Worm (Caenorhabditis elegans): ENCODE measurements around the gene srx-80.
A peak's percentile ranks its signal among the peaks of the same experiment; 100 is the strongest.

The srx-80 gene

DNA sequence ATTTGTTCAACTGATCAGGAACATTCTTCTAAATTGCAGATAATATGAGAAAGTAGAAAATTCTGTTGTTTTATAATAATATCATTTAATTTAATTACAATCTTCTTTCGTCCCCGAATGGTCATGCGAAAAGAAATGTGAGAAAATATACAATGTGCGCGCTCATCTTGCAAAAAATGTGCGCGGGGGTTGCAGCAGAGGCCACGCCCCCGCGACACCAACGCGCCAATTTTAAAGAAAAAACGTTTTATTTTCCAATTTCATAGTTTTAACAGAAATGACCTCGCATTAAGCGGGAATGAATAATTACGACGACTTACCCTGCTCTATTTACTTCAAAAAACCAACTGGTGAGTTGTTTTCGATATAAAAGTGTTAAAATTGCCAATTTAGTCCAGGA, 17.0 kb downstream of the srx-80 start, which contains the start of gene sas-5:
Gene sas-5, plus strand, starts transcription at position 257 of the 400 bp plus-strand sequence.
- TF ChIP-seq ZK337.2 (GFP tag; IDR thresholded peaks at IDR 0.05), result no peak
- no peak for TF ChIP-seq fos-1 (tag; optimal IDR thresholded peaks at IDR 0.05)
- TF ChIP-seq madf-5 (GFP tag; IDR thresholded peaks at IDR 0.05), result no peak
- no peak for TF ChIP-seq aly-2 (tag; optimal IDR thresholded peaks at IDR 0.05)
- TF ChIP-seq D1046.2 (GFP tag; IDR thresholded peaks at IDR 0.05), result no peak
- TF ChIP-seq lin-29 (GFP tag; IDR thresholded peaks at IDR 0.05), result no peak
- no peak for TF ChIP-seq cey-2 (tag; optimal IDR thresholded peaks at IDR 0.05; ENCODE audit: borderline replicate concordance, insufficient read depth)
- TF ChIP-seq nhr-102 (tag; optimal IDR thresholded peaks at IDR 0.05), result peak; percentile 52
- peak; percentile 46 for TF ChIP-seq nhr-6 (tag; optimal IDR thresholded peaks at IDR 0.05)
- no peak for TF ChIP-seq lin-1 (GFP tag; IDR thresholded peaks at IDR 0.05)
- TF ChIP-seq mep-1 (tag; optimal IDR thresholded peaks at IDR 0.05), result peak; percentile 74
- no peak; the same call in 1 of the 2 replicates for TF ChIP-seq ceh-20 (GFP tag; IDR thresholded peaks at IDR 0.05)
- TF ChIP-seq mxl-2 (GFP tag; conservative IDR thresholded peaks at IDR 0.05), result no peak
- TF ChIP-seq dmd-6 (GFP tag; IDR thresholded peaks at IDR 0.05), result peak; percentile 54; the same call in 1 of the 2 replicates
- no peak for TF ChIP-seq jun-1 (tag; optimal IDR thresholded peaks at IDR 0.05)
- no peak for TF ChIP-seq lir-3 (tag; optimal IDR thresholded peaks at IDR 0.05)
- no peak for TF ChIP-seq sdz-12 (GFP tag; optimal IDR thresholded peaks at IDR 0.05)
- no peak for TF ChIP-seq pqm-1 (tag; optimal IDR thresholded peaks at IDR 0.05)
- TF ChIP-seq Y75B8A.6 (GFP tag; IDR thresholded peaks at IDR 0.05), result no peak
- peak; percentile 37; the same call in 1 of the 2 replicates for TF ChIP-seq snpc-1.2 (GFP tag; IDR thresholded peaks at IDR 0.05)
- peak; percentile 58 for TF ChIP-seq dve-1 (tag; optimal IDR thresholded peaks at IDR 0.05; ENCODE audit: insufficient read depth)
- peak; percentile 61 for TF ChIP-seq lin-13 (GFP tag; optimal IDR thresholded peaks at IDR 0.05)
- TF ChIP-seq saeg-2 (GFP tag; IDR thresholded peaks at IDR 0.05), result no peak
- TF ChIP-seq zip-11 (GFP tag; IDR thresholded peaks at IDR 0.05), result no peak
- no peak for TF ChIP-seq lim-7 (GFP tag; IDR thresholded peaks at IDR 0.05)
- no peak for TF ChIP-seq daf-8 (GFP tag; IDR thresholded peaks at IDR 0.05)
- 0 out of 2 replicates have a peak, but pooled peaks have one; percentile 11 for TF ChIP-seq nhr-42 (GFP tag; IDR thresholded peaks at IDR 0.05)
- TF ChIP-seq ces-1 (GFP tag; optimal IDR thresholded peaks at IDR 0.05), result peak; percentile 34
- no peak for TF ChIP-seq zip-2 (tag; optimal IDR thresholded peaks at IDR 0.05)
- no peak for TF ChIP-seq madf-9 (GFP tag; conservative IDR thresholded peaks at IDR 0.05)
- no peak for TF ChIP-seq ceh-44 (GFP tag; IDR thresholded peaks at IDR 0.05)
- no peak for TF ChIP-seq zfp-3 (GFP tag; conservative IDR thresholded peaks at IDR 0.05)
- TF ChIP-seq ceh-62 (tag; optimal IDR thresholded peaks at IDR 0.05), result no peak
- TF ChIP-seq nhr-111 (GFP tag; optimal IDR thresholded peaks at IDR 0.05), result no peak
- peak; percentile 64 for TF ChIP-seq hlh-11 (tag; optimal IDR thresholded peaks at IDR 0.05)
- peak; percentile 4 for TF ChIP-seq ztf-7 (tag; optimal IDR thresholded peaks at IDR 0.05)
- no peak for TF ChIP-seq mxl-3 (GFP tag; optimal IDR thresholded peaks at IDR 0.05)
- TF ChIP-seq fkh-10 (GFP tag; optimal IDR thresholded peaks at IDR 0.05), result no peak
- TF ChIP-seq unc-39 (tag; optimal IDR thresholded peaks at IDR 0.05), result no peak
- TF ChIP-seq F26F4.8 (GFP tag; conservative IDR thresholded peaks at IDR 0.05), result no peak
- no peak for TF ChIP-seq Y48G9A.11 (GFP tag; IDR thresholded peaks at IDR 0.05)
- TF ChIP-seq nhr-48 (tag; optimal IDR thresholded peaks at IDR 0.05), result peak; percentile 39
- 0 out of 2 replicates have a peak, but pooled peaks have one; percentile 20 for TF ChIP-seq tra-1 (GFP tag; IDR thresholded peaks at IDR 0.05)
- no peak for TF ChIP-seq gei-8 (GFP tag; optimal IDR thresholded peaks at IDR 0.05)
- no peak for TF ChIP-seq daf-19 (GFP tag; conservative IDR thresholded peaks at IDR 0.05)
- TF ChIP-seq lsy-2 (tag; optimal IDR thresholded peaks at IDR 0.05), result no peak
- TF ChIP-seq mdt-29 (GFP tag; IDR thresholded peaks at IDR 0.05), result no peak
- no peak for TF ChIP-seq nhr-76 (tag; optimal IDR thresholded peaks at IDR 0.05)
- TF ChIP-seq snpc-4 (tag; optimal IDR thresholded peaks at IDR 0.05), result no peak
- TF ChIP-seq spr-1 (tag; optimal IDR thresholded peaks at IDR 0.05), result peak; percentile 57
- TF ChIP-seq Y105C5A.15 (GFP tag; IDR thresholded peaks at IDR 0.05), result no peak
- TF ChIP-seq vab-7 (GFP tag; IDR thresholded peaks at IDR 0.05), result no peak; the same call in 1 of the 2 replicates
